Worm (Caenorhabditis elegans) whole organism, young adult: Measurements from ENCODE around the gene hlh-15.

ENCODE experiments used
- C06A6.2 ChIP-seq: fragments of 200-800 bp; sonication (Bioruptor generic); conservative IDR thresholded peaks from 2 replicates; pipeline ENCODE4 v1.3.6; 2022; ENCODE audit warnings: missing genetic modification characterization, missing compliant biosample characterization
- D2030.7 ChIP-seq: fragments of 200-800 bp; sonication (Bioruptor generic); IDR thresholded peaks from 2 replicates; pipeline ENCODE4 v1.3.6; 2022; ENCODE audit warnings: missing genetic modification reagents, missing genetic modification characterization, missing compliant biosample characterization
- F23B12.7 ChIP-seq: sonication (generic microtip); optimal IDR thresholded peaks from 2 replicates; lab custom pipeline; 2017; ENCODE audit warnings: missing genetic modification characterization, mild to moderate bottlenecking, missing compliant biosample characterization, antibody characterized with exemption, moderate library complexity; ENCODE audit not compliant: insufficient read depth
- K12H6.12 ChIP-seq: fragments of 200-800 bp; sonication (Bioruptor generic); optimal IDR thresholded peaks from 2 replicates; lab custom pipeline; 2018; ENCODE audit warnings: mild to moderate bottlenecking, missing genetic modification characterization, missing compliant biosample characterization
- Y53F4B.3 ChIP-seq: fragments of 200-800 bp; sonication (Bioruptor generic); IDR thresholded peaks from 2 replicates; pipeline ENCODE4 v1.3.6; 2022; ENCODE audit warnings: missing genetic modification reagents, missing genetic modification characterization, missing compliant biosample characterization
- Y56A3A.18 ChIP-seq: fragments of 200-800 bp; sonication (Bioruptor generic); IDR thresholded peaks from 2 replicates; pipeline ENCODE4 v1.3.6; 2022; ENCODE audit warnings: missing genetic modification reagents, missing genetic modification characterization, missing compliant biosample characterization
- Y79H2A.3 ChIP-seq: fragments of 200-800 bp; sonication (Bioruptor generic); conservative IDR thresholded peaks from 2 replicates; pipeline ENCODE4 v1.3.6; 2022; ENCODE audit warnings: missing genetic modification reagents, missing genetic modification characterization, missing compliant biosample characterization
- ZK185.1 ChIP-seq: sonication (generic microtip); optimal IDR thresholded peaks from 2 replicates; lab custom pipeline; 2016; ENCODE audit warnings: mild to moderate bottlenecking, missing genetic modification characterization, missing compliant biosample characterization; ENCODE audit not compliant: poor library complexity, severe bottlenecking
- atf-7 ChIP-seq: sonication (generic microtip); optimal IDR thresholded peaks from 2 replicates; lab custom pipeline; 2017; ENCODE audit warnings: mild to moderate bottlenecking, missing genetic modification characterization, missing compliant biosample characterization
- bed-1 ChIP-seq: fragments of 200-800 bp; sonication (Bioruptor generic); IDR thresholded peaks from 2 replicates; pipeline ENCODE4 v1.3.6; 2022; ENCODE audit warnings: missing genetic modification reagents, missing genetic modification characterization, missing compliant biosample characterization
- ccch-3 ChIP-seq: fragments of 200-800 bp; sonication (Bioruptor generic); optimal IDR thresholded peaks from 2 replicates; lab custom pipeline; 2018; ENCODE audit warnings: mild to moderate bottlenecking, missing genetic modification characterization, missing compliant biosample characterization
- cebp-2 ChIP-seq: fragments of 200-800 bp; sonication (Bioruptor generic); IDR thresholded peaks from 2 replicates; pipeline ENCODE4 v1.3.6; 2022; ENCODE audit warnings: missing genetic modification characterization, missing compliant biosample characterization
- ceh-40 ChIP-seq: fragments of 200-800 bp; sonication (Bioruptor generic); IDR thresholded peaks from 2 replicates; pipeline ENCODE4 v1.3.6; 2022; ENCODE audit warnings: missing genetic modification characterization, missing compliant biosample characterization
- ceh-58 ChIP-seq: fragments of 200-800 bp; sonication (Bioruptor generic); IDR thresholded peaks from 2 replicates; pipeline ENCODE4 v1.3.6; 2022; ENCODE audit warnings: missing genetic modification characterization, missing compliant biosample characterization
- ceh-79 ChIP-seq: sonication (generic microtip); optimal IDR thresholded peaks from 2 replicates; lab custom pipeline; 2017; ENCODE audit warnings: mild to moderate bottlenecking, missing genetic modification characterization, missing compliant biosample characterization
- dpff-1 ChIP-seq: sonication (generic microtip); optimal IDR thresholded peaks from 2 replicates; lab custom pipeline; 2017; ENCODE audit warnings: mild to moderate bottlenecking, missing genetic modification characterization, missing compliant biosample characterization
- egl-18 ChIP-seq: fragments of 200-800 bp; sonication (Bioruptor generic); IDR thresholded peaks from 2 replicates; pipeline ENCODE4 v1.3.6; 2022; ENCODE audit warnings: missing genetic modification reagents, missing genetic modification characterization, missing compliant biosample characterization
- egl-44 ChIP-seq: fragments of 200-800 bp; sonication (Bioruptor generic); IDR thresholded peaks from 2 replicates; pipeline ENCODE4 v1.3.6; 2022; ENCODE audit warnings: missing genetic modification reagents, missing genetic modification characterization, missing compliant biosample characterization
- ekl-4 ChIP-seq: fragments of 200-800 bp; sonication (Bioruptor generic); IDR thresholded peaks from 2 replicates; pipeline ENCODE4 v1.3.6; 2022; ENCODE audit warnings: missing genetic modification reagents, missing genetic modification characterization, missing compliant biosample characterization
- gei-17 ChIP-seq: fragments of 200-800 bp; sonication (Bioruptor generic); optimal IDR thresholded peaks from 2 replicates; lab custom pipeline; 2018; ENCODE audit warnings: mild to moderate bottlenecking, missing genetic modification characterization, missing compliant biosample characterization
- hlh-26 ChIP-seq: fragments of 200-800 bp; sonication (Bioruptor generic); conservative IDR thresholded peaks from 2 replicates; pipeline ENCODE4 v1.3.6; 2022; ENCODE audit warnings: missing genetic modification reagents, missing genetic modification characterization, missing compliant biosample characterization
- hmg-1.2 ChIP-seq: fragments of 200-800 bp; sonication (Bioruptor generic); IDR thresholded peaks from 2 replicates; pipeline ENCODE4 v1.3.6; 2022; ENCODE audit warnings: missing genetic modification reagents, missing genetic modification characterization, missing compliant biosample characterization
- lir-1 ChIP-seq: fragments of 200-800 bp; sonication (Bioruptor generic); conservative IDR thresholded peaks from 2 replicates; pipeline ENCODE4 v1.3.6; 2022; ENCODE audit warnings: missing genetic modification reagents, missing genetic modification characterization, missing compliant biosample characterization
- madf-6 ChIP-seq: fragments of 200-800 bp; sonication (Bioruptor generic); IDR thresholded peaks from 2 replicates; pipeline ENCODE4 v1.3.6; 2022; ENCODE audit warnings: missing genetic modification reagents, missing genetic modification characterization, missing compliant biosample characterization
- nfya-1 ChIP-seq: sonication (generic microtip); optimal IDR thresholded peaks from 2 replicates; lab custom pipeline; 2017; ENCODE audit warnings: antibody characterized with exemption, missing compliant biosample characterization, missing genetic modification characterization, borderline replicate concordance; ENCODE audit not compliant: insufficient read depth
- nfyb-1 ChIP-seq: fragments of 200-800 bp; sonication (Bioruptor generic); IDR thresholded peaks from 2 replicates; pipeline ENCODE4 v1.3.6; 2022; ENCODE audit warnings: missing genetic modification reagents, missing genetic modification characterization, missing compliant biosample characterization
- nhr-80 ChIP-seq: sonication (generic microtip); optimal IDR thresholded peaks from 2 replicates; lab custom pipeline; 2016; ENCODE audit warnings: missing genetic modification characterization, missing compliant biosample characterization
- sdz-38 ChIP-seq: sonication (generic microtip); optimal IDR thresholded peaks from 2 replicates; lab custom pipeline; 2016; ENCODE audit warnings: missing genotype, missing genetic modification characterization, missing compliant biosample characterization
- snpc-1.1 ChIP-seq: sonication (generic microtip); optimal IDR thresholded peaks from 2 replicates; lab custom pipeline; 2017; ENCODE audit warnings: missing genetic modification characterization, mild to moderate bottlenecking, missing compliant biosample characterization, antibody characterized with exemption, moderate library complexity, missing genotype, missing genetic modification reagents; ENCODE audit not compliant: insufficient read depth
- snpc-4 ChIP-seq, 5 experiments: fragments of 150-350 bp in 1 of 5; sonication (generic microtip) in 4 of 5; optimal IDR thresholded peaks; 2 replicates each; lab custom pipeline; 2014 to 2018; ENCODE audit warnings: missing genetic modification characterization in 5 of 5, missing biosample characterization in 3 of 5, antibody characterized with exemption in 2 of 5, mild to moderate bottlenecking in 2 of 5, missing compliant biosample characterization in 2 of 5, missing genotype in 2 of 5, moderate library complexity in 2 of 5, missing genetic modification reagents in 1 of 5
- sptf-2 ChIP-seq: fragments of 200-800 bp; sonication (Bioruptor generic); optimal IDR thresholded peaks from 2 replicates; lab custom pipeline; 2018; ENCODE audit warnings: mild to moderate bottlenecking, missing genetic modification characterization, missing compliant biosample characterization
- zfh-2 ChIP-seq: fragments of 200-800 bp; sonication (Bioruptor generic); conservative IDR thresholded peaks from 2 replicates; pipeline ENCODE4 v1.3.6; 2022; ENCODE audit warnings: missing genetic modification reagents, missing genetic modification characterization, missing compliant biosample characterization
- ztf-3 ChIP-seq: fragments of 200-800 bp; sonication (Bioruptor generic); optimal IDR thresholded peaks from 2 replicates; lab custom pipeline; 2018; ENCODE audit warnings: mild to moderate bottlenecking, missing genetic modification characterization, missing compliant biosample characterization

The hlh-15 gene

DNA sequence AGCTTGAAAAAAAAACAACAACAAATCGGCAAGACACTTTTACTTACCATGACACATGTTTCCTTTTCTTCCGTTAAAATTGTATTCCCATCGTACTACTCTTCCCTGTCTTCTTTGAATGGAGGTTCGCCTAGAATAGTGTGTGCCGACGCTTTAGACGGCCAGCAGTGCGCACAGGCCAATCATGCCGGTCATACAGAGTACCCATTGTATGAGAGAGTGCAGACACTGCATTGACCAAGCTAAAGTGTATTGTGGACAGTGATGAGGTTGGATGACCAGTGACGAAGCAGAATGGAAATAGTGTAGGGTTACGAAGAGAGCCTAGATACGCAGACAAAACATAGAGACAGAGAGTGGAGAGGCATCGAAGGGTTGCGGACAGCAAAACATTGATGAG lies 11.3 kb downstream of the hlh-15 start, which contains the start of gene dhhc-9 (continued):
- TF ChIP-seq nhr-80 (tag; lab: Kevin White, UChicago) (peak; percentile 52), sdz-38 (tag; lab: Kevin White, UChicago) (no peak), gei-17 (GFP tag; lab: Kevin White, UChicago) (peak; percentile 52), egl-18 (GFP tag; lab: Robert Waterston, UW) (no peak), bed-1 (GFP tag; lab: Robert Waterston, UW) (no peak), atf-7 (tag; lab: Kevin White, UChicago) (no peak), ceh-79 (tag; lab: Kevin White, UChicago) (no peak), ZK185.1 (tag; lab: Kevin White, UChicago) (peak; percentile 33), ceh-40 (GFP tag; lab: Robert Waterston, UW) (no peak), nfya-1 (tag; lab: Kevin White, UChicago) (no peak), Y56A3A.18 (GFP tag; lab: Robert Waterston, UW) (0 out of 2 replicates have a peak, but pooled peaks have one; percentile 70), K12H6.12 (tag; lab: Kevin White, UChicago) (peak; percentile 27), lir-1 (no peak), D2030.7 (no peak), hmg-1.2 (GFP tag; lab: Robert Waterston, UW) (peak; percentile 97), hlh-26 (GFP tag; lab: Robert Waterston, UW) (no peak), egl-44 (0 out of 2 replicates have a peak, but pooled peaks have one; percentile 35), Y53F4B.3 (no peak), dpff-1 (tag; lab: Kevin White, UChicago) (no peak), snpc-4 (GFP tag; optimal IDR thresholded peaks at IDR 0.05; lab: Kevin White, UChicago) (no peak), snpc-4 (tag; optimal IDR thresholded peaks at IDR 0.05; lab: Kevin White, UChicago) (peak in 1 of 4 experiments; percentile 7), Y79H2A.3 (no peak), madf-6 (GFP tag; lab: Robert Waterston, UW) (0 out of 2 replicates have a peak, but pooled peaks have one; percentile 11), F23B12.7 (no peak), C06A6.2 (peak; percentile 19; the same call in 1 of the 2 replicates), ztf-3 (GFP tag; lab: Kevin White, UChicago) (no peak)

DNA sequence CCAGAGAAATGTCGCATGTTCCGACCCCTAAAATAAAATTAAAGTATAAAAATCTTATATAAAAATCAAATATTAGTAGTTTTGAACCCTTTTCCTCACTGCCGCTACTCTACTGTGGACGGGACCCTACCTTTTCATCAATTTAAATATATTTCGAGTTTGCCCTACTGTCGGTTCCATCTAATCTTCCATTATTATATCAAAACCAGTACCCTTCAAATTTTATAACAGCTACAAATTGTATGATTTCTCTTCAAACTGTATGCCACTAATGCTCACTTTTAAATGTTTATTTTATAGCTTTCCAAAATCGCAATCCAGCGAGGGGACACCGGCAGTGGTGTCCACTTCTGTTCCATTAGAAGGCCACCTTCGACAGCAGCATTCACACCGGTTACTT lies 18.2 kb downstream of the hlh-15 start, which contains the start of gene C43H6.6:
C43H6.6 (plus strand) TSS at position 301 of the 400 bp plus-strand sequence.
- TF ChIP-seq cebp-2 (GFP tag; lab: Robert Waterston, UW) (no peak), ekl-4 (GFP tag; lab: Robert Waterston, UW) (no peak), sptf-2 (GFP tag; lab: Kevin White, UChicago) (no peak)

DNA sequence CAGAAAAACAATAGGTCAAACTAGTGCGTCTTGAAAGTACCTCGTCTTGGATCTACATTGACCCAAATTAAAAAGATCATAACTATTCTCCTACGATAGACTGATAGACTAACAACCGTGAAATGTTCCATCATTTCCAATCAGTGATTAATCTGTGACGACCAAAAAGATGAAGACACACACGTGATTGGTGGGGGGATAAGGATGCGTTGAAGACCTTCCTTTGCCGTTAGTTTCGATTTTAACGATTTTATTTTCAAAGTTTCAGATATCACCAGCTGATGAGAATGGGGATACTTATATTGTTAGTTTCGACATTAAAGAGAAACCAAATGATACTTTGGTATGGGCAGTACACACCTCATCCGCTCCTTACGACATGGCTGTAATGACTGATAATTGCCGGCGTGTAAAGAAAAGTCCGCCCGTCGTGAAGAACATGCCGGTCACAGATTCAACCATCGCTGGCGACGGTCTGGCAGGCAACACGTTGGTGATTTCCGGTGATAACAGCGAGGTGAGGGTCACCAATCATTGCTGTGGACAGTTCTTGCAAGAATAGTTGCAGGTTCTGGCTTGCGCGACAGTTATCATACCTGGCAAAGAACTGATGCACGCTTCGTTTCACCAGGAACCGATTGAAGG lies 26.1 kb downstream of the hlh-15 start:
- TF ChIP-seq nfyb-1 (0 out of 2 replicates have a peak, but pooled peaks have one; percentile 15), ceh-58 (GFP tag; lab: Robert Waterston, UW) (no peak)

DNA sequence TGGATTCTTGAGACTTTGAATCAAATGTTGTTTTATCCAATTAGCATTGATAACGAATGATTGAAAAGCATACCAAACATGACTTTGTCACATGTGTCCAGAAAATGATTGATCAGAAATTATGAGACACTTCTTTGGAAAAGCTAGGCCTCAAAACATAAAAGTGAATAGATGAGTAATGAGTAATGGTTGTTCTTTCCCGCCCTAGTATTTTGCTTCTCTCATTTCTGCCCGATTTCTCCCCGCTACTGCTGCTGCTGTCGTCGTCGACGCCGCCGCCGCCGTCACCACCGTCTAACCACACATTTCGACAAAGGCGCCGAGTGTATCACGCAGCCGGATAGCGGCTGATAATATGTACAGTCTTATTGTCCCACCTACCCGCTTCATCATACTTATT lies 27.7 kb downstream of the hlh-15 start, which contains the start of gene F47G3.1:
F47G3.1 (plus strand) TSS at position 301 of the 400 bp plus-strand sequence.
- no peak for TF ChIP-seq snpc-1.1 (tag; lab: Kevin White, UChicago)
- TF ChIP-seq zfh-2 (GFP tag; lab: Robert Waterston, UW) = peak; percentile 45; the same call in 1 of the 2 replicates
- no peak for TF ChIP-seq ccch-3 (GFP tag; lab: Kevin White, UChicago)
